Worm (Caenorhabditis elegans) whole organism, L2 larva: ENCODE results near the gene sodh-2.

Source experiments
- C34F6.9 ChIP-seq: fragments of 150-350 bp; optimal IDR thresholded peaks from 2 replicates; lab custom pipeline; 2014; ENCODE audit warnings: missing biosample characterization, missing genetic modification characterization
- F13H6.1 ChIP-seq: sonication (generic microtip); optimal IDR thresholded peaks from 2 replicates; lab custom pipeline; 2016; ENCODE audit warnings: missing genetic modification characterization, missing compliant biosample characterization
- ZK546.5 ChIP-seq: sonication (generic microtip); optimal IDR thresholded peaks from 2 replicates; lab custom pipeline; 2017; ENCODE audit warnings: missing biosample characterization, missing genetic modification characterization
- ama-1 ChIP-seq: fragments of 150-350 bp; optimal IDR thresholded peaks from 2 replicates; lab custom pipeline; 2018; ENCODE audit warnings: inconsistent platforms
- blmp-1 ChIP-seq: sonication (generic microtip); optimal IDR thresholded peaks from 2 replicates; lab custom pipeline; 2017; ENCODE audit warnings: missing genetic modification characterization, mild to moderate bottlenecking, missing compliant biosample characterization, antibody characterized with exemption, moderate library complexity; ENCODE audit not compliant: insufficient read depth
- ceh-16 ChIP-seq: fragments of 150-350 bp; optimal IDR thresholded peaks from 2 replicates; lab custom pipeline; 2014; ENCODE audit warnings: missing biosample characterization, missing genetic modification characterization
- ceh-82 ChIP-seq: fragments of 150-350 bp; optimal IDR thresholded peaks from 2 replicates; lab custom pipeline; 2014; ENCODE audit warnings: missing biosample characterization, missing genetic modification characterization
- dmd-4 ChIP-seq: sonication (generic microtip); optimal IDR thresholded peaks from 2 replicates; lab custom pipeline; 2017; ENCODE audit warnings: missing biosample characterization, missing genetic modification characterization
- elt-1 ChIP-seq: fragments of 150-350 bp; optimal IDR thresholded peaks from 2 replicates; lab custom pipeline; 2014; ENCODE audit warnings: missing biosample characterization, missing genetic modification characterization
- elt-3 ChIP-seq: sonication (generic microtip); optimal IDR thresholded peaks from 2 replicates; lab custom pipeline; 2017; ENCODE audit warnings: missing biosample characterization, missing genetic modification characterization
- fos-1 ChIP-seq: fragments of 150-350 bp; optimal IDR thresholded peaks from 2 replicates; lab custom pipeline; 2014; ENCODE audit warnings: missing biosample characterization, missing genetic modification characterization
- gmeb-1 ChIP-seq: fragments of 150-350 bp; optimal IDR thresholded peaks from 2 replicates; lab custom pipeline; 2014; ENCODE audit warnings: missing biosample characterization, missing genetic modification characterization
- lin-11 ChIP-seq: fragments of 150-350 bp; sonication (generic microtip); optimal IDR thresholded peaks from 2 replicates; lab custom pipeline; 2014; ENCODE audit warnings: missing biosample characterization, missing genetic modification characterization, inconsistent platforms, mixed read lengths
- lin-13 ChIP-seq: fragments of 150-350 bp; optimal IDR thresholded peaks from 2 replicates; lab custom pipeline; 2014; ENCODE audit warnings: missing biosample characterization, missing genetic modification reagents, missing genetic modification characterization
- lin-39 ChIP-seq: fragments of 150-350 bp; optimal IDR thresholded peaks from 2 replicates; lab custom pipeline; 2014; ENCODE audit warnings: missing biosample characterization, missing genetic modification reagents, missing genetic modification characterization
- lsy-2 ChIP-seq, 2 experiments: fragments of 150-350 bp in 1 of 2; sonication (generic microtip) in 1 of 2; optimal IDR thresholded peaks; 2 replicates each; lab custom pipeline; 2014 to 2017; ENCODE audit warnings: missing biosample characterization in 2 of 2, missing genetic modification characterization in 2 of 2
- mab-5 ChIP-seq: fragments of 150-350 bp; optimal IDR thresholded peaks from 2 replicates; lab custom pipeline; 2014; ENCODE audit warnings: missing biosample characterization, missing genetic modification characterization
- mbf-1 ChIP-seq: sonication (generic microtip); optimal IDR thresholded peaks from 2 replicates; lab custom pipeline; 2017; ENCODE audit warnings: missing biosample characterization, missing genetic modification characterization
- nhr-10 ChIP-seq: sonication (generic microtip); optimal IDR thresholded peaks from 2 replicates; lab custom pipeline; 2017; ENCODE audit warnings: missing biosample characterization, missing genetic modification characterization
- nhr-11 ChIP-seq: fragments of 150-350 bp; optimal IDR thresholded peaks from 2 replicates; lab custom pipeline; 2014; ENCODE audit warnings: missing biosample characterization, missing genetic modification characterization
- nhr-12 ChIP-seq: fragments of 150-350 bp; optimal IDR thresholded peaks from 2 replicates; lab custom pipeline; 2014; ENCODE audit warnings: missing biosample characterization, missing genetic modification characterization
- nhr-129 ChIP-seq: fragments of 150-350 bp; optimal IDR thresholded peaks from 2 replicates; lab custom pipeline; 2014; ENCODE audit warnings: missing biosample characterization, missing genetic modification characterization
- nhr-21 ChIP-seq: fragments of 150-350 bp; optimal IDR thresholded peaks from 2 replicates; lab custom pipeline; 2014; ENCODE audit warnings: missing biosample characterization, missing genetic modification characterization
- nhr-23 ChIP-seq: fragments of 150-350 bp; optimal IDR thresholded peaks from 2 replicates; lab custom pipeline; 2014; ENCODE audit warnings: missing biosample characterization, missing genetic modification reagents, missing genetic modification characterization
- nhr-237 ChIP-seq: fragments of 150-350 bp; optimal IDR thresholded peaks from 2 replicates; lab custom pipeline; 2014; ENCODE audit warnings: missing biosample characterization, missing genetic modification characterization
- nhr-25 ChIP-seq: fragments of 150-350 bp; sonication (generic microtip); optimal IDR thresholded peaks from 3 replicates; lab custom pipeline; 2014; ENCODE audit warnings: missing biosample characterization, missing genetic modification characterization
- nhr-6 ChIP-seq: fragments of 150-350 bp; optimal IDR thresholded peaks from 2 replicates; lab custom pipeline; 2014; ENCODE audit warnings: missing biosample characterization, missing genetic modification characterization
- peb-1 ChIP-seq: fragments of 150-350 bp; optimal IDR thresholded peaks from 2 replicates; lab custom pipeline; 2014; ENCODE audit warnings: missing biosample characterization, missing genetic modification characterization
- sem-4 ChIP-seq: fragments of 150-350 bp; optimal IDR thresholded peaks from 2 replicates; lab custom pipeline; 2014; ENCODE audit warnings: missing biosample characterization, missing genetic modification reagents, missing genetic modification characterization
- skn-1 ChIP-seq: sonication (generic microtip); optimal IDR thresholded peaks from 2 replicates; lab custom pipeline; 2017; ENCODE audit warnings: missing biosample characterization, missing genetic modification characterization
- sma-3 ChIP-seq: sonication (generic microtip); optimal IDR thresholded peaks from 2 replicates; lab custom pipeline; 2016; ENCODE audit warnings: missing genetic modification reagents, missing genetic modification characterization, missing compliant biosample characterization
- sma-9 ChIP-seq, 2 experiments: fragments of 150-350 bp in 1 of 2; sonication (generic microtip) in 1 of 2; optimal IDR thresholded peaks; 2 replicates each; lab custom pipeline; 2014 to 2016; ENCODE audit warnings: missing genetic modification characterization in 2 of 2, mild to moderate bottlenecking in 1 of 2, missing biosample characterization in 1 of 2, missing compliant biosample characterization in 1 of 2, missing genetic modification reagents in 1 of 2, moderate library complexity in 1 of 2
- snpc-4 ChIP-seq: fragments of 150-350 bp; optimal IDR thresholded peaks from 2 replicates; lab custom pipeline; 2014; ENCODE audit warnings: missing biosample characterization, missing genetic modification characterization
- unc-39 ChIP-seq: fragments of 150-350 bp; optimal IDR thresholded peaks from 2 replicates; lab custom pipeline; 2014; ENCODE audit warnings: missing biosample characterization, missing genetic modification characterization
- unc-55 ChIP-seq: fragments of 150-350 bp; sonication (generic microtip); optimal IDR thresholded peaks from 3 replicates; lab custom pipeline; 2014; ENCODE audit warnings: missing biosample characterization, missing genetic modification reagents, missing genetic modification characterization
- zag-1 ChIP-seq: fragments of 150-350 bp; optimal IDR thresholded peaks from 2 replicates; lab custom pipeline; 2014; ENCODE audit warnings: missing biosample characterization, missing genetic modification characterization
- ztf-1 ChIP-seq: fragments of 200-800 bp; sonication (Bioruptor generic); conservative IDR thresholded peaks from 2 replicates; pipeline ENCODE4 v1.3.6; 2022; ENCODE audit warnings: missing genetic modification characterization, missing compliant biosample characterization
- ztf-11 ChIP-seq: sonication (generic microtip); optimal IDR thresholded peaks from 2 replicates; lab custom pipeline; 2017; ENCODE audit warnings: missing biosample characterization, missing genetic modification characterization

sodh-2 gene

ce11 chrV:11875060-11875459 lies 16.0 kb downstream of the sodh-2 start, which contains the start of gene sulp-4:
Gene sulp-4 (plus strand): TSS chrV:11875360.
- TF ChIP-seq ceh-82 (tag; lab: Kevin White, UChicago), result no peak
- no peak for TF ChIP-seq nhr-25
- TF ChIP-seq dmd-4 (tag; lab: Kevin White, UChicago), result no peak
- TF ChIP-seq unc-55 (GFP tag; lab: Kevin White, UChicago), result no peak
- no peak for TF ChIP-seq ceh-16 (tag; lab: Kevin White, UChicago)
- no peak for TF ChIP-seq elt-3 (tag; lab: Kevin White, UChicago)
- TF ChIP-seq lin-13 (GFP tag; lab: Kevin White, UChicago), result no peak
- no peak for TF ChIP-seq F13H6.1
- no peak for TF ChIP-seq elt-1
- TF ChIP-seq blmp-1, result no peak
- no peak for TF ChIP-seq sma-3 (GFP tag; lab: Kevin White, UChicago)
- TF ChIP-seq nhr-129 (tag; lab: Kevin White, UChicago), result no peak
- no peak for TF ChIP-seq ztf-11 (tag; lab: Kevin White, UChicago)
- TF ChIP-seq ztf-1 (GFP tag; lab: Robert Waterston, UW), result no peak
- no peak for TF ChIP-seq lsy-2 (tag; optimal IDR thresholded peaks at IDR 0.05; lab: Kevin White, UChicago)
- no peak for TF ChIP-seq nhr-23 (tag; lab: Kevin White, UChicago)

ce11 chrV:11868142-11868541 lies 22.9 kb downstream of the sodh-2 start, which contains the start of gene R13H4.7:
Gene R13H4.7 (minus strand): TSS chrV:11868242.
- TF ChIP-seq ama-1 (lab: Kevin White, UChicago) (no peak), skn-1 (no peak), ztf-1 (GFP tag; lab: Robert Waterston, UW) (no peak), zag-1 (no peak), nhr-11 (no peak), peb-1 (tag; lab: Kevin White, UChicago) (no peak), fos-1 (tag; lab: Kevin White, UChicago) (no peak), mab-5 (tag; lab: Kevin White, UChicago) (no peak), nhr-6 (tag; lab: Kevin White, UChicago) (no peak), C34F6.9 (tag; lab: Kevin White, UChicago) (no peak), nhr-237 (tag; lab: Kevin White, UChicago) (no peak), sma-9 (GFP tag; optimal IDR thresholded peaks at IDR 0.05; lab: Kevin White, UChicago) (no peak), sma-9 (tag; optimal IDR thresholded peaks at IDR 0.05; lab: Kevin White, UChicago) (no peak), lsy-2 (tag; optimal IDR thresholded peaks at IDR 0.05; lab: Kevin White, UChicago) (no peak), snpc-4 (tag; lab: Kevin White, UChicago) (no peak), gmeb-1 (no peak), lin-13 (GFP tag; lab: Kevin White, UChicago) (no peak), nhr-10 (tag; lab: Kevin White, UChicago) (no peak), mbf-1 (tag; lab: Kevin White, UChicago) (no peak)

ce11 chrV:11862817-11863216 lies 28.2 kb downstream of the sodh-2 start, which contains the start of gene R13H4.6:
Gene R13H4.6 (plus strand): TSS chrV:11863117.
- no peak for TF ChIP-seq lin-39 (tag; lab: Kevin White, UChicago)
- TF ChIP-seq unc-55 (GFP tag; lab: Kevin White, UChicago), result no peak
- TF ChIP-seq sem-4 (tag; lab: Kevin White, UChicago), result no peak
- TF ChIP-seq lin-13 (GFP tag; lab: Kevin White, UChicago), result no peak
- TF ChIP-seq unc-39 (tag; lab: Kevin White, UChicago), result no peak
- TF ChIP-seq nhr-12 (tag; lab: Kevin White, UChicago), result no peak

- TF ChIP-seq sma-9 (GFP tag; optimal IDR thresholded peaks at IDR 0.05; lab: Kevin White, UChicago), result peak; percentile 27
- no peak for TF ChIP-seq sma-9 (tag; optimal IDR thresholded peaks at IDR 0.05; lab: Kevin White, UChicago)
- no peak for TF ChIP-seq ceh-16 (tag; lab: Kevin White, UChicago)
- TF ChIP-seq ama-1 (lab: Kevin White, UChicago), result no peak
- no peak for TF ChIP-seq lin-11
- TF ChIP-seq nhr-237 (tag; lab: Kevin White, UChicago), result no peak
- TF ChIP-seq lin-13 (GFP tag; lab: Kevin White, UChicago), result no peak
- TF ChIP-seq nhr-21 (tag; lab: Kevin White, UChicago), result peak; percentile 29
- TF ChIP-seq lsy-2 (tag; optimal IDR thresholded peaks at IDR 0.05; lab: Kevin White, UChicago), result peak in 1 of 2 experiments; percentile 20
- TF ChIP-seq fos-1 (tag; lab: Kevin White, UChicago), result peak; percentile 63
- no peak for TF ChIP-seq nhr-12 (tag; lab: Kevin White, UChicago)
- TF ChIP-seq sem-4 (tag; lab: Kevin White, UChicago), result no peak
- no peak for TF ChIP-seq ZK546.5
These were observed 29.0 kb downstream of the sodh-2 start for ce11 chrV:11861880-11862544.
